Fruit fly (Drosophila melanogaster) whole organism: ENCODE measurements around the gene shd.

Source experiments
- CG8478 ChIP-seq: fragments of >200 bp; optimal IDR thresholded peaks from 2 replicates; lab custom pipeline; 2018; ENCODE audit warnings: inconsistent platforms
- Dll ChIP-seq: fragments of >200 bp; optimal IDR thresholded peaks from 2 replicates; lab custom pipeline; 2017
- EcR ChIP-seq, 2 experiments: fragments of >200 bp; optimal IDR thresholded peaks; 2 replicates each; lab custom pipeline; 2017; ENCODE audit warnings: missing biosample characterization in 2 of 2, missing genetic modification characterization in 2 of 2, missing genetic modification reagents in 2 of 2
- pan ChIP-seq: fragments of >200 bp; optimal IDR thresholded peaks from 2 replicates; lab custom pipeline; 2017
- psq ChIP-seq: fragments of >200 bp; optimal IDR thresholded peaks from 2 replicates; lab custom pipeline; 2017
- usp ChIP-seq: fragments of >200 bp; optimal IDR thresholded peaks from 2 replicates; lab custom pipeline; 2017; ENCODE audit warnings: missing biosample characterization, missing genetic modification characterization, mixed read lengths

dm6 chr3L:14634773-14635563, 20.7 kb downstream of the shd start:
- TF ChIP-seq psq (lab: Kevin White, UChicago) = no peak
- no peak for TF ChIP-seq CG8478 (lab: Kevin White, UChicago)
- TF ChIP-seq pan = no peak
- TF ChIP-seq EcR (GFP tag; optimal IDR thresholded peaks at IDR 0.05; lab: Kevin White, UChicago) = no peak
- no peak for TF ChIP-seq usp (GFP tag; lab: Kevin White, UChicago)
- no peak for TF ChIP-seq Dll
